Fruit fly (Drosophila melanogaster) whole organism, embryonic: ENCODE measurements around the gene CG43693.

Experiments
- B-H2 ChIP-seq: fragments of 200-800 bp; sonication (Bioruptor generic); optimal IDR thresholded peaks from 2 replicates; lab custom pipeline; 2018; ENCODE audit warnings: missing biosample characterization, mild to moderate bottlenecking, missing genetic modification characterization
- CG11504 ChIP-seq: fragments of 200-800 bp; sonication (Bioruptor generic); optimal IDR thresholded peaks from 3 replicates; lab custom pipeline; 2019; ENCODE audit warnings: missing biosample characterization, mild to moderate bottlenecking, missing genetic modification characterization, moderate library complexity
- CG13296 ChIP-seq: fragments of 200-800 bp; sonication (Bioruptor generic); optimal IDR thresholded peaks from 3 replicates; lab custom pipeline; 2018; ENCODE audit warnings: missing biosample characterization, mild to moderate bottlenecking, missing genetic modification characterization
- CG14014 ChIP-seq: fragments of 200-800 bp; sonication (Bioruptor generic); IDR thresholded peaks from 2 replicates; pipeline ENCODE4 v1.3.6; 2022; ENCODE audit warnings: missing biosample characterization, missing genetic modification characterization
- CG2712 ChIP-seq: fragments of 200-800 bp; optimal IDR thresholded peaks from 3 replicates; lab custom pipeline; 2019; ENCODE audit warnings: missing biosample characterization, mild to moderate bottlenecking, missing genetic modification characterization, moderate library complexity
- CG42726 ChIP-seq: fragments of 200-800 bp; sonication (Bioruptor generic); IDR thresholded peaks from 2 replicates; pipeline ENCODE4 v1.3.6; 2022; ENCODE audit warnings: missing biosample characterization, missing genetic modification characterization; ENCODE audit not compliant: partially characterized antibody
- CG6683 ChIP-seq: fragments of 200-800 bp; sonication (Bioruptor generic); optimal IDR thresholded peaks from 2 replicates; lab custom pipeline; 2017; ENCODE audit warnings: missing biosample characterization, mild to moderate bottlenecking, missing genetic modification characterization, missing genetic modification reagents
- CHES-1-like ChIP-seq: fragments of 200-800 bp; sonication (Bioruptor generic); optimal IDR thresholded peaks from 2 replicates; lab custom pipeline; 2016; ENCODE audit warnings: missing biosample characterization, missing genetic modification characterization
- Dp ChIP-seq: fragments of 200-800 bp; sonication (Bioruptor generic); optimal IDR thresholded peaks from 2 replicates; lab custom pipeline; 2018; ENCODE audit warnings: missing biosample characterization, mild to moderate bottlenecking, missing genetic modification characterization, moderate library complexity
- Drgx ChIP-seq: fragments of 200-800 bp; sonication (Bioruptor generic); IDR thresholded peaks from 2 replicates; pipeline ENCODE4 v1.3.6; 2022; ENCODE audit warnings: missing biosample characterization, missing genetic modification characterization
- Ets65A ChIP-seq: fragments of 200-800 bp; sonication (Bioruptor generic); peaks from one replicate; lab custom pipeline; 2016; ENCODE audit warnings: missing biosample characterization, missing genetic modification characterization
- Hey ChIP-seq: fragments of 200-800 bp; sonication (Bioruptor generic); optimal IDR thresholded peaks from 3 replicates; lab custom pipeline; 2018; ENCODE audit warnings: missing biosample characterization, mild to moderate bottlenecking, missing genetic modification characterization
- Nf-YB ChIP-seq: fragments of 200-800 bp; sonication (Bioruptor generic); optimal IDR thresholded peaks from 3 replicates; lab custom pipeline; 2019; ENCODE audit warnings: missing biosample characterization, mild to moderate bottlenecking, missing genetic modification characterization, moderate library complexity
- Ptx1 ChIP-seq: fragments of 200-800 bp; sonication (Bioruptor generic); IDR thresholded peaks from 2 replicates; pipeline ENCODE4 v1.3.6; 2022; ENCODE audit warnings: missing biosample characterization, missing genetic modification characterization
- Spps ChIP-seq: fragments of 200-800 bp; sonication (Bioruptor generic); optimal IDR thresholded peaks from 2 replicates; lab custom pipeline; 2018; ENCODE audit warnings: missing biosample characterization, mild to moderate bottlenecking, missing genetic modification characterization
- gcm ChIP-seq: fragments of 200-800 bp; sonication (Bioruptor generic); optimal IDR thresholded peaks from 2 replicates; lab custom pipeline; 2019; ENCODE audit warnings: missing biosample characterization, mild to moderate bottlenecking, missing genetic modification characterization, moderate library complexity
- insv ChIP-seq, 2 experiments: fragments of 200-800 bp; sonication (Bioruptor generic); optimal IDR thresholded peaks; 3 replicates each; lab custom pipeline; 2016 to 2018; ENCODE audit warnings: missing biosample characterization in 2 of 2, missing genetic modification characterization in 2 of 2
- mld ChIP-seq: fragments of 200-800 bp; sonication (Bioruptor generic); IDR thresholded peaks from 3 replicates; pipeline ENCODE4 v1.3.6; 2022; ENCODE audit warnings: missing biosample characterization, missing genetic modification characterization; ENCODE audit not compliant: partially characterized antibody
- pnt ChIP-seq: fragments of 200-800 bp; sonication (Bioruptor generic); optimal IDR thresholded peaks from 3 replicates; lab custom pipeline; 2016; ENCODE audit warnings: missing biosample characterization, missing genetic modification characterization
- rib ChIP-seq: fragments of 200-800 bp; sonication (Bioruptor generic); IDR thresholded peaks from 2 replicates; pipeline ENCODE4 v1.3.6; 2022; ENCODE audit warnings: missing biosample characterization, missing genetic modification characterization
- row ChIP-seq: fragments of 200-800 bp; sonication (Bioruptor generic); IDR thresholded peaks from 3 replicates; pipeline ENCODE4 v1.3.6; 2022; ENCODE audit warnings: missing biosample characterization, missing genetic modification characterization
- wor ChIP-seq: fragments of 200-800 bp; sonication (Bioruptor generic); IDR thresholded peaks from 2 replicates; pipeline ENCODE4 v1.3.6; 2022; ENCODE audit warnings: missing biosample characterization, missing genetic modification characterization

CG43693 gene

DNA sequence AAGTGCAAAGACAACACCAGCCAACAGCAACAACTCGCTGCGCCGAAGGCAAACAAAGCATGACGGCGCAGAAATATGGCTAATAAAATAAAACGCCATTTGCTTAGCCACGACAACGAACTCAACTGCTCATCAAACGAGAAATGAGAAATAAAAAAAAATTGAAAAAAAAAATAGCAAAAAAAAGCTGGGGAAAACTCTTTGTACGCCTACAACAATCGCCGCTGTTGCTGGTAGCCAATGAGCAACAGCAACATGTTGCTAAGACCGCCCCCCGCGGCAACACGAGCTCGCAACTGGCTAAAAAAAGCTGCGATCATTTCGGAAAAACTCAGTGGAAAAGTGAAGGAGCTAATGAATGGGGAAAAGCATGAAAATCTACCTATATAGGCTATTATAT, 61.3 kb downstream of the CG43693 start (continued):
- TF ChIP-seq gcm (GFP tag; lab: Kevin White, UChicago) (no peak), CG11504 (tag; lab: Kevin White, UChicago) (peak; percentile 91), CG6683 (GFP tag; lab: Kevin White, UChicago) (no peak), Spps (tag; lab: Kevin White, UChicago) (no peak), pnt (GFP tag; lab: Kevin White, UChicago) (no peak), Nf-YB (GFP tag; lab: Kevin White, UChicago) (peak; percentile 65)

DNA sequence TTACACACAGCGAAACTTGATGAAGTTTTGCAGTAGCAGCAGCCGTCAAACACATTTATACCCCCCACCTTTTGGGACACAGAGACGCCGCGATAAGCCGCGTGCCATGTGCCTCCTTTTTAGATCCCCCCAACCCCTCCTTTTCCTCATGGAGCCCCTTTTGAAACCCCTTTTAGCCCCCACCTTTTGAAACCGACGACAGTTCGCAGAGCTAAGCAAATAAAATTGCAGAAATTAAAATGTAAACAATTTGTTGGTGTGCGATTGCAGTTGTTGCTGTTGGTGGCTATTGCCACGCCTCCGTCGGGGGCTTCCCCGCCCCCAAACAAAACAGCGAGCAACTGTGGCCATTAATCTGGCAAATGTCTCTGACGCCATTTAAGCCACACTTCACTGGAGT, 61.9 kb downstream of the CG43693 start:
- TF ChIP-seq Dp (GFP tag; lab: Kevin White, UChicago), result no peak

DNA sequence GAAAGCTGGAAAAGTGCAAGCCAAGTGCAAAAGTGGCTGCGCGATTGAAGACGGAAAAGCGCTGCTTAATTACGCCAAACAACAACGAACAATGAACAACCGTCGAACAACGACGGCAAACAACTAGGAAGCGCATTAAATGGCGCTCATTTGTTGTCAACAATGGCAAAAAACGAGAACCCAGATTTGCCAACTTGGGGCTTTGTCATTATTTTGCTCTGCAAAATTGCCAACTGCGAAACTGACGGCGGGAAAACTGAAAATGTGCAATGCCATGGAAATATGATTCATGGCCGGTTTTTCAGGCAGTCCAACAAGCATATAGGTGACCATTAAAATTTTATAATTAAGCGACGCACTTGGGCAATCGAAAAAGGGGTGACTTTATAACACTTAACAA, 62.6 kb downstream of the CG43693 start:
- TF ChIP-seq insv (GFP tag; optimal IDR thresholded peaks at IDR 0.05; lab: Kevin White, UChicago), result no peak
- TF ChIP-seq rib (GFP tag; lab: Robert Waterston, UW), result no peak
- TF ChIP-seq CG2712 (tag; lab: Kevin White, UChicago), result no peak
- no peak for TF ChIP-seq wor (GFP tag; lab: Robert Waterston, UW)
- no peak for TF ChIP-seq CG42726
- no peak for TF ChIP-seq B-H2 (GFP tag; lab: Kevin White, UChicago)
- no peak for TF ChIP-seq mld (GFP tag; lab: Robert Waterston, UW)
- no peak for TF ChIP-seq Hey (tag; lab: Kevin White, UChicago)
- TF ChIP-seq Ets65A (GFP tag; lab: Kevin White, UChicago), result peak; percentile 54

DNA sequence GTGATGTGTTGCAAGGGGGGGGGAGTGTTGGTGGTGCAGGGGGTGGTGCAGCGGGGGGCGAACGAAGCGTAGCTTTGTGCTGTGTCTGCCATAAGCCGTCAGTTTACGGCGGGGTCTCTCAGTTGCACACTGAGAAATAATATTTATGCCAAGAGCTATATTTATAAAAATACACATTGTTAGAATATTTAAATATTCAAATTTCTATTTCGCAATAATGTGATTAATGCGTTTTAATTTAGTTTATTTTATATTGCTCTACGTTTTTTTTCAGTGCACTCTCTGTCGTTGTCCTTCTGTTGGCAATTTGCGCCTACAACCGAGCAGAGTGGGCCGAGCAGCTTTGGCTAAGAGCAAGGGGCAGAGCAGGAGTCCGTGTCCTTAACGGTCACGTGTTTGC, 64.6 kb downstream of the CG43693 start:
- TF ChIP-seq row (GFP tag; lab: Robert Waterston, UW) (0 out of 3 replicates have a peak, but pooled peaks have one; percentile 16), Ptx1 (GFP tag; lab: Robert Waterston, UW) (0 out of 2 replicates have a peak, but pooled peaks have one; percentile 9), CG13296 (GFP tag; lab: Kevin White, UChicago) (no peak), Drgx (GFP tag; lab: Robert Waterston, UW) (0 out of 2 replicates have a peak, but pooled peaks have one; percentile 11), CHES-1-like (GFP tag; lab: Kevin White, UChicago) (no peak), CG14014 (GFP tag; lab: Robert Waterston, UW) (0 out of 2 replicates have a peak, but pooled peaks have one; percentile 9)
